Worm (Caenorhabditis elegans): ENCODE measurements around the gene Y54G2A.44.
A peak's percentile ranks its signal among the peaks of the same experiment; 100 is the strongest.

Y54G2A.44 gene

DNA sequence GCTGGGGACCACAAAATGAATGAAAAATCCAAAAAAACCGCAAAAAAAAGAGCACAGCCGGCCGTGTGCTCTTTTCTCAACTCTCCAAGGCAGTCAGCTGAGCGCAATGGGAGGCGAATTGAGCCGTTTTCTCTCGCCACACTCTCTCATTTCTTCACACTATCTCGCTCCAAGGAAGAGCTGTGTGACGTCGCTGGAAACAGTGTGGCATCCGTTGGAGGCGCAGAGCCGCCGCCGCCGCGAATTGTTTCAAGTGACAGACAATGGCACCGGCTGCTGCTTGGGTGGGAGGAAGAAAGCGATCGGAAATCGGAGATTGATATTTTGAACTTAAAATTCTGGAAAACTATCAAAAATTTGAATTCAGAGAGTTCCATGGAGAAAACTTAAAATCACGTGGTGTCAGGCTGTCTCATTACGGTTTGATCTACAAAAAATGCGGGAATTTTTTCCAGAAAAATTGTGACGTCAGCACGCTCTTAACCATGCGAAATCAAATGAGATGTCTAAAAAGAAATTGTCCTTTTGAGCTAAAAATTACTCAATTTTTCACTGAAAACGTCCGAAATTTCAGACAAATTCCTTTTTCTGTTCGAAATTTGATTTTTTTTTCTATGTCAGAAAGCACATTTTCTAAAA lies 25.5 kb upstream of the Y54G2A.44 start (continued):
- no peak for TF ChIP-seq nhr-77 (tag; optimal IDR thresholded peaks at IDR 0.05)
- TF ChIP-seq mef-2 (tag; optimal IDR thresholded peaks at IDR 0.05): no peak
- no peak for TF ChIP-seq hlh-4 (tag; optimal IDR thresholded peaks at IDR 0.05)
- TF ChIP-seq sptf-1 (tag; optimal IDR thresholded peaks at IDR 0.05): no peak
- peak; percentile 64 for TF ChIP-seq nhr-47 (tag; optimal IDR thresholded peaks at IDR 0.05)
- peak; percentile 60 for TF ChIP-seq swsn-7 (tag; optimal IDR thresholded peaks at IDR 0.05)
- no peak for TF ChIP-seq hlh-17 (GFP tag; optimal IDR thresholded peaks at IDR 0.05; ENCODE audit: borderline replicate concordance)
- no peak for TF ChIP-seq snpc-4 (tag; optimal IDR thresholded peaks at IDR 0.05)
- no peak for TF ChIP-seq fkh-4 (tag; optimal IDR thresholded peaks at IDR 0.05; ENCODE audit: borderline replicate concordance)
- TF ChIP-seq grh-1 (GFP tag; IDR thresholded peaks at IDR 0.05): no peak
- no peak for TF ChIP-seq nhr-12 (tag; optimal IDR thresholded peaks at IDR 0.05)
- peak; percentile 65 for TF ChIP-seq xbp-1 (tag; optimal IDR thresholded peaks at IDR 0.05)
- no peak for TF ChIP-seq blmp-1 (tag; optimal IDR thresholded peaks at IDR 0.05)
- no peak for TF ChIP-seq hpl-2 (GFP tag; optimal IDR thresholded peaks at IDR 0.05)
- peak; percentile 31 for TF ChIP-seq ama-1 (optimal IDR thresholded peaks at IDR 0.05)
- TF ChIP-seq nhr-85 (tag): no peak
- TF ChIP-seq lin-35 (GFP tag; optimal IDR thresholded peaks at IDR 0.05): peak; percentile 1 to 47
- no peak for TF ChIP-seq pqm-1 (tag; optimal IDR thresholded peaks at IDR 0.05)
- peak; percentile 56 for TF ChIP-seq tbx-2 (tag; optimal IDR thresholded peaks at IDR 0.05)
- TF ChIP-seq ceh-90 (tag; optimal IDR thresholded peaks at IDR 0.05): no peak
- TF ChIP-seq vab-15 (tag; optimal IDR thresholded peaks at IDR 0.05): no peak
- peak; percentile 9 for TF ChIP-seq lin-39 (tag; optimal IDR thresholded peaks at IDR 0.05)
- TF ChIP-seq zip-4 (GFP tag; optimal IDR thresholded peaks at IDR 0.05): no peak
- peak; percentile 36 for TF ChIP-seq mep-1 (tag; optimal IDR thresholded peaks at IDR 0.05)
- no peak for TF ChIP-seq zag-1 (tag; optimal IDR thresholded peaks at IDR 0.05)
- TF ChIP-seq snu-23 (GFP tag; optimal IDR thresholded peaks at IDR 0.05): peak; percentile 64
- no peak for TF ChIP-seq aha-1 (tag; optimal IDR thresholded peaks at IDR 0.05)
- TF ChIP-seq nhr-71 (tag; optimal IDR thresholded peaks at IDR 0.05): peak; percentile 80
- TF ChIP-seq jun-1 (tag; optimal IDR thresholded peaks at IDR 0.05): no peak
- no peak for TF ChIP-seq aly-2 (tag; optimal IDR thresholded peaks at IDR 0.05)
- TF ChIP-seq lin-13 (GFP tag; optimal IDR thresholded peaks at IDR 0.05): no peak
- TF ChIP-seq lin-15B (tag; optimal IDR thresholded peaks at IDR 0.05): no peak
- peak; percentile 19 for TF ChIP-seq egl-13 (tag; optimal IDR thresholded peaks at IDR 0.05)
- TF ChIP-seq sup-37 (GFP tag; optimal IDR thresholded peaks at IDR 0.05): no peak
- TF ChIP-seq tlp-1 (tag; optimal IDR thresholded peaks at IDR 0.05): no peak
- no peak for TF ChIP-seq ets-5 (GFP tag; IDR thresholded peaks at IDR 0.05)
- TF ChIP-seq ceh-63 (GFP tag; optimal IDR thresholded peaks at IDR 0.05): no peak
- peak; percentile 25 for TF ChIP-seq dsc-1 (tag; optimal IDR thresholded peaks at IDR 0.05)
- no peak for TF ChIP-seq pax-3 (tag; optimal IDR thresholded peaks at IDR 0.05)
- peak; percentile 95 for TF ChIP-seq pag-3 (tag; optimal IDR thresholded peaks at IDR 0.05; ENCODE audit: borderline replicate concordance, insufficient read depth)
- peak; percentile 47 for TF ChIP-seq nhr-19 (GFP tag; conservative IDR thresholded peaks at IDR 0.05)
- TF ChIP-seq nhr-11 (tag; optimal IDR thresholded peaks at IDR 0.05): no peak
- no peak for TF ChIP-seq mab-9 (GFP tag; IDR thresholded peaks at IDR 0.05)
- no peak for TF ChIP-seq unc-30 (tag; optimal IDR thresholded peaks at IDR 0.05)
- no peak for TF ChIP-seq elt-3 (tag; optimal IDR thresholded peaks at IDR 0.05)
- TF ChIP-seq alr-1 (tag; optimal IDR thresholded peaks at IDR 0.05; ENCODE audit: borderline replicate concordance): no peak
- TF ChIP-seq ztf-4 (tag; optimal IDR thresholded peaks at IDR 0.05): no peak
- no peak for TF ChIP-seq F16B12.6 (tag; optimal IDR thresholded peaks at IDR 0.05)
- peak; percentile 42; the same call in 1 of the 2 replicates for TF ChIP-seq isw-1 (GFP tag; IDR thresholded peaks at IDR 0.05)
- TF ChIP-seq ceh-88 (GFP tag; IDR thresholded peaks at IDR 0.05): no peak
- no peak for TF ChIP-seq nhr-84 (tag; optimal IDR thresholded peaks at IDR 0.05)
- no peak for TF ChIP-seq elt-2 (tag; optimal IDR thresholded peaks at IDR 0.05)
- TF ChIP-seq nhr-28 (tag; optimal IDR thresholded peaks at IDR 0.05): no peak
